Worm (Caenorhabditis elegans): Measurements from ENCODE around the gene F27E5.9.

F27E5.9 gene

ce11 chrII:10134285-10134995 is at the start of gene F27E5.9:
Gene F27E5.9, plus strand, starts transcription at chrII:10134945.
- TF ChIP-seq lin-35 (GFP tag; optimal IDR thresholded peaks at IDR 0.05), result peak in 1 of 2 experiments; percentile 35
- no peak for TF ChIP-seq irx-1 (tag; optimal IDR thresholded peaks at IDR 0.05)
- no peak for TF ChIP-seq ets-5 (GFP tag; IDR thresholded peaks at IDR 0.05)
- TF ChIP-seq efl-1 (optimal IDR thresholded peaks at IDR 0.05), result no peak
- TF ChIP-seq efl-1 (GFP tag; optimal IDR thresholded peaks at IDR 0.05 in 1 of 2), result peak in 1 of 2 experiments; percentile 78
- TF ChIP-seq xbp-1 (tag; optimal IDR thresholded peaks at IDR 0.05), result no peak
- TF ChIP-seq nhr-28 (tag; optimal IDR thresholded peaks at IDR 0.05), result no peak
- no peak for TF ChIP-seq mef-2 (tag; optimal IDR thresholded peaks at IDR 0.05)
- no peak for TF ChIP-seq isw-1 (GFP tag; IDR thresholded peaks at IDR 0.05)
- TF ChIP-seq tlp-1 (tag; optimal IDR thresholded peaks at IDR 0.05), result peak; percentile 80
- no peak for TF ChIP-seq ztf-11 (tag; optimal IDR thresholded peaks at IDR 0.05)
- no peak for TF ChIP-seq pag-3 (tag; optimal IDR thresholded peaks at IDR 0.05; ENCODE audit: borderline replicate concordance, insufficient read depth)
- no peak for TF ChIP-seq lin-39 (tag; optimal IDR thresholded peaks at IDR 0.05)
- no peak for TF ChIP-seq elt-3 (tag; optimal IDR thresholded peaks at IDR 0.05)
- TF ChIP-seq nhr-19 (GFP tag; conservative IDR thresholded peaks at IDR 0.05), result no peak
- no peak for TF ChIP-seq zag-1 (tag; optimal IDR thresholded peaks at IDR 0.05)
- TF ChIP-seq nhr-84 (tag; optimal IDR thresholded peaks at IDR 0.05), result no peak
- TF ChIP-seq elt-2 (tag; optimal IDR thresholded peaks at IDR 0.05), result peak; percentile 92
- TF ChIP-seq vab-15 (tag; optimal IDR thresholded peaks at IDR 0.05), result no peak
- no peak for TF ChIP-seq Y116A8C.19 (tag; optimal IDR thresholded peaks at IDR 0.05; ENCODE audit: borderline replicate concordance)
- peak; percentile 96 for TF ChIP-seq pqm-1 (tag; optimal IDR thresholded peaks at IDR 0.05)

DNA sequence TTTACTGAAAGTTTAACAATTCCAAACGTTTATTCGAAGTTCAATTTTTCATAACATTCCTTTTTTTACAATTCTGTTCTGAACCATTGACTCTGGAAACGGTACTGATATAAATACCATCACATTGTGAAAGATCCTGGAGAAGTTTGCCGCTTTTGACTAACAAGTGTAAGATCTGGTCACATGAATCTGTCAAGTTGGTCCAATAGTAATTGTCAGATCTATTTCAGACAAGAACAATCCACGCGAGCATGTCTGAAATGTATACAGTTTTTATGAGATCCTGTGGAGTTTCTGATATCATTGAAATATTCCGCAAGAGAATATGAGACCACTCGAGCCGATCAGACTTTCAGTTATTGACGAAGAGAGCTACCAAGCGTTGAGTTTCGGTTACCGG is 41.6 kb upstream of the F27E5.9 start:
- no peak for TF ChIP-seq mab-9 (GFP tag; IDR thresholded peaks at IDR 0.05)
- no peak for TF ChIP-seq tbx-2 (tag; optimal IDR thresholded peaks at IDR 0.05)
- no peak for TF ChIP-seq pqm-1 (tag; optimal IDR thresholded peaks at IDR 0.05)
- TF ChIP-seq zip-4 (GFP tag; optimal IDR thresholded peaks at IDR 0.05), result no peak
- TF ChIP-seq ets-5 (GFP tag; IDR thresholded peaks at IDR 0.05), result no peak
- TF ChIP-seq sptf-1 (tag; optimal IDR thresholded peaks at IDR 0.05), result no peak
- TF ChIP-seq unc-30 (tag; optimal IDR thresholded peaks at IDR 0.05), result no peak
- no peak for TF ChIP-seq mef-2 (tag; optimal IDR thresholded peaks at IDR 0.05)
- no peak for TF ChIP-seq efl-1 (optimal IDR thresholded peaks at IDR 0.05)
- peak in 1 of 2 experiments; percentile 79 for TF ChIP-seq efl-1 (GFP tag; optimal IDR thresholded peaks at IDR 0.05 in 1 of 2)

- TF ChIP-seq ceh-90 (tag; optimal IDR thresholded peaks at IDR 0.05), result no peak
- TF ChIP-seq nhr-28 (tag; optimal IDR thresholded peaks at IDR 0.05), result no peak
- no peak for TF ChIP-seq nhr-76 (tag; optimal IDR thresholded peaks at IDR 0.05)
- no peak for TF ChIP-seq hpl-2 (GFP tag; optimal IDR thresholded peaks at IDR 0.05)
- TF ChIP-seq efl-1 (optimal IDR thresholded peaks at IDR 0.05), result no peak
- peak in 1 of 2 experiments; percentile 87 for TF ChIP-seq efl-1 (GFP tag; optimal IDR thresholded peaks at IDR 0.05 in 1 of 2)
- no peak for TF ChIP-seq zag-1 (tag; optimal IDR thresholded peaks at IDR 0.05)
- peak; percentile 57 for TF ChIP-seq elt-2 (tag; optimal IDR thresholded peaks at IDR 0.05)
- peak; percentile 36 for TF ChIP-seq blmp-1 (tag; optimal IDR thresholded peaks at IDR 0.05)
- TF ChIP-seq irx-1 (tag; optimal IDR thresholded peaks at IDR 0.05), result no peak
- TF ChIP-seq nhr-77 (tag; optimal IDR thresholded peaks at IDR 0.05), result no peak
Observed at ce11 chrII:10094190-10094923, 40.4 kb upstream of the F27E5.9 start, which contains the start of gene lact-2. Gene lact-2, plus strand, starts transcription at chrII:10094873.

- TF ChIP-seq tlp-1 (tag; optimal IDR thresholded peaks at IDR 0.05), result peak; percentile 23
- no peak for TF ChIP-seq efl-1 (optimal IDR thresholded peaks at IDR 0.05)
- no peak for TF ChIP-seq efl-1 (GFP tag; optimal IDR thresholded peaks at IDR 0.05 in 1 of 2)
- no peak for TF ChIP-seq ztf-11 (tag; optimal IDR thresholded peaks at IDR 0.05)
- peak; percentile 6 for TF ChIP-seq elt-2 (tag; optimal IDR thresholded peaks at IDR 0.05)
Observed at ce11 chrII:10095224-10095623, 39.5 kb upstream of the F27E5.9 start.

DNA sequence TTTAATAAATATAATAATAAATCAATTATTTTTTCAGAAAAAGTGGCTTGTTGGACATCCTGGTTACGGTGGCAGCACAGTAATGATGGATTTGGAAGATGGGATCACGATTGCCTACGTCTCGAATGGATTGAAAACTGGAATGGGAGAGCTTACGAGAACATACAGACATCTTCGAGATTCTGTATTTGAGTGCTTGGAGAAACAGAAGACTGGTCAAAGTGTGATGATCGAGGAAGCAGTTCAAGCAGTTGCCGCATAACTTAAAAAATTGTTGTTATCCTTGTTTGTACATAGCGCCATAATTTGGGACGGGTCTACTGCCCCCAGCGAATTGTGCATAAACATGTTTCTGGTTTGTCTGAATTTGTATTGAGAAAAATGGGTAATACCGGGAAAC is 36.3 kb upstream of the F27E5.9 start:
- no peak for TF ChIP-seq lir-3 (tag; optimal IDR thresholded peaks at IDR 0.05; ENCODE audit: poor library complexity)
- no peak for TF ChIP-seq lin-14 (GFP tag; optimal IDR thresholded peaks at IDR 0.05)
- TF ChIP-seq egl-27 (tag; optimal IDR thresholded peaks at IDR 0.05), result no peak
- no peak for TF ChIP-seq xbp-1 (tag; optimal IDR thresholded peaks at IDR 0.05)
- no peak for TF ChIP-seq nhr-12 (tag; optimal IDR thresholded peaks at IDR 0.05)
- TF ChIP-seq ama-1 (optimal IDR thresholded peaks at IDR 0.05), result no peak
- TF ChIP-seq F16B12.6 (tag; optimal IDR thresholded peaks at IDR 0.05), result no peak
- TF ChIP-seq fos-1 (tag; optimal IDR thresholded peaks at IDR 0.05), result no peak
